Worm (Caenorhabditis elegans) whole organism, L1 larva: Measurements from ENCODE around the gene B0432.14.

ENCODE experiments used
- C04F5.9 ChIP-seq: sonication (generic microtip); optimal IDR thresholded peaks from 2 replicates; lab custom pipeline; 2016; ENCODE audit warnings: missing genetic modification characterization, missing compliant biosample characterization
- C16A3.4 ChIP-seq: fragments of 150-350 bp; optimal IDR thresholded peaks from 2 replicates; lab custom pipeline; 2014; ENCODE audit warnings: missing biosample characterization, missing genetic modification characterization
- ama-1 ChIP-seq: fragments of 150-350 bp; optimal IDR thresholded peaks from 2 replicates; lab custom pipeline; 2014
- ceh-8 ChIP-seq: fragments of 200-800 bp; sonication (Bioruptor generic); optimal IDR thresholded peaks from 2 replicates; lab custom pipeline; 2018; ENCODE audit warnings: mild to moderate bottlenecking, missing genetic modification characterization, moderate library complexity, missing compliant biosample characterization
- ceh-82 ChIP-seq, 3 experiments: fragments of 150-350 bp in 1 of 3; sonication (generic microtip) in 2 of 3; optimal IDR thresholded peaks; 2 replicates each; lab custom pipeline; 2014 to 2017; ENCODE audit warnings: missing biosample characterization in 3 of 3, missing genetic modification characterization in 3 of 3
- ceh-88 ChIP-seq: fragments of 200-800 bp; sonication (Bioruptor generic); IDR thresholded peaks from 2 replicates; pipeline ENCODE4 v1.3.6; 2022; ENCODE audit warnings: missing genetic modification characterization, missing compliant biosample characterization
- ceh-90 ChIP-seq: sonication (generic microtip); optimal IDR thresholded peaks from 2 replicates; lab custom pipeline; 2016; ENCODE audit warnings: missing genetic modification characterization, missing compliant biosample characterization
- ces-1 ChIP-seq: fragments of 150-350 bp; optimal IDR thresholded peaks from 2 replicates; lab custom pipeline; 2014; ENCODE audit warnings: missing biosample characterization, missing genetic modification reagents, missing genetic modification characterization
- dpl-1 ChIP-seq, 3 experiments: fragments of 150-350 bp in 2 of 3; sonication (generic microtip) in 1 of 3; optimal IDR thresholded peaks; 2 replicates each; lab custom pipeline; 2014 to 2017; ENCODE audit warnings: missing biosample characterization in 3 of 3, missing genetic modification characterization in 3 of 3, missing genetic modification reagents in 3 of 3
- efl-3 ChIP-seq: fragments of 200-800 bp; sonication (Bioruptor generic); optimal IDR thresholded peaks from 2 replicates; lab custom pipeline; 2018; ENCODE audit warnings: mild to moderate bottlenecking, missing genetic modification characterization, missing compliant biosample characterization
- egl-13 ChIP-seq: sonication (generic microtip); optimal IDR thresholded peaks from 2 replicates; lab custom pipeline; 2016; ENCODE audit warnings: missing genotype, missing genetic modification reagents, missing genetic modification characterization, missing compliant biosample characterization
- egl-27 ChIP-seq, 2 experiments: fragments of 150-350 bp in 1 of 2; sonication (generic microtip); optimal IDR thresholded peaks; 3 replicates each; lab custom pipeline; 2017 to 2018; ENCODE audit warnings: missing biosample characterization in 2 of 2, missing genetic modification characterization in 2 of 2, missing genetic modification reagents in 2 of 2
- elt-2 ChIP-seq: sonication (generic microtip); optimal IDR thresholded peaks from 2 replicates; lab custom pipeline; 2016; ENCODE audit warnings: missing genetic modification characterization, mild to moderate bottlenecking, inconsistent platforms, missing compliant biosample characterization, missing genetic modification reagents
- elt-3 ChIP-seq, 6 experiments: fragments of 150-350 bp in 1 of 6; sonication (generic microtip); optimal IDR thresholded peaks; 2 replicates each; lab custom pipeline; 2017 to 2018; ENCODE audit warnings: missing biosample characterization in 6 of 6, missing genetic modification characterization in 6 of 6, inconsistent platforms in 1 of 6
- fkh-4 ChIP-seq: sonication (generic microtip); optimal IDR thresholded peaks from 2 replicates; lab custom pipeline; 2016; ENCODE audit warnings: missing compliant biosample characterization, missing genetic modification characterization, borderline replicate concordance
- fkh-8 ChIP-seq: sonication (generic microtip); optimal IDR thresholded peaks from 2 replicates; lab custom pipeline; 2016; ENCODE audit warnings: mild to moderate bottlenecking, missing genetic modification characterization, missing compliant biosample characterization
- hlh-17 ChIP-seq: fragments of 200-800 bp; sonication (Bioruptor generic); optimal IDR thresholded peaks from 2 replicates; lab custom pipeline; 2018; ENCODE audit warnings: missing genetic modification characterization, mild to moderate bottlenecking, missing compliant biosample characterization, moderate library complexity, borderline replicate concordance
- irx-1 ChIP-seq: sonication (generic microtip); optimal IDR thresholded peaks from 2 replicates; lab custom pipeline; 2016; ENCODE audit warnings: missing genetic modification characterization, missing compliant biosample characterization
- lin-13 ChIP-seq: fragments of 150-350 bp; optimal IDR thresholded peaks from 2 replicates; lab custom pipeline; 2014; ENCODE audit warnings: missing biosample characterization, missing genetic modification reagents, missing genetic modification characterization
- lin-15B ChIP-seq: fragments of 150-350 bp; sonication (generic microtip); optimal IDR thresholded peaks from 3 replicates; lab custom pipeline; 2014; ENCODE audit warnings: missing biosample characterization, missing genetic modification characterization
- lin-35 ChIP-seq, 2 experiments: fragments of 150-350 bp; optimal IDR thresholded peaks; 2 replicates each; lab custom pipeline; 2014; ENCODE audit warnings: missing biosample characterization in 2 of 2, missing genetic modification characterization in 2 of 2, missing genetic modification reagents in 2 of 2
- lin-39 ChIP-seq: fragments of 150-350 bp; optimal IDR thresholded peaks from 2 replicates; lab custom pipeline; 2014; ENCODE audit warnings: missing biosample characterization, missing genetic modification reagents, missing genetic modification characterization
- lsy-2 ChIP-seq, 2 experiments: fragments of 150-350 bp; optimal IDR thresholded peaks; 2 replicates each; lab custom pipeline; 2014; ENCODE audit warnings: missing biosample characterization in 2 of 2, missing genetic modification characterization in 2 of 2
- mdl-1 ChIP-seq, 2 experiments: fragments of 150-350 bp; optimal IDR thresholded peaks; 2 replicates each; lab custom pipeline; 2014 to 2017; ENCODE audit warnings: missing biosample characterization in 2 of 2, missing genetic modification characterization in 2 of 2, inconsistent platforms in 1 of 2
- mef-2 ChIP-seq: fragments of 150-350 bp; optimal IDR thresholded peaks from 2 replicates; lab custom pipeline; 2014; ENCODE audit warnings: missing biosample characterization, missing genetic modification characterization
- mep-1 ChIP-seq: fragments of 150-350 bp; optimal IDR thresholded peaks from 2 replicates; lab custom pipeline; 2014; ENCODE audit warnings: missing biosample characterization, missing genetic modification characterization
- nhr-11 ChIP-seq: fragments of 150-350 bp; optimal IDR thresholded peaks from 2 replicates; lab custom pipeline; 2014; ENCODE audit warnings: missing biosample characterization, missing genetic modification characterization
- nhr-12 ChIP-seq: sonication (generic microtip); optimal IDR thresholded peaks from 2 replicates; lab custom pipeline; 2017; ENCODE audit warnings: missing biosample characterization, missing genetic modification characterization
- nhr-19 ChIP-seq: fragments of 200-800 bp; sonication (Bioruptor generic); conservative IDR thresholded peaks from 2 replicates; pipeline ENCODE4 v1.3.6; 2022; ENCODE audit warnings: missing genetic modification characterization, missing compliant biosample characterization
- nhr-237 ChIP-seq: fragments of 150-350 bp; optimal IDR thresholded peaks from 2 replicates; lab custom pipeline; 2014; ENCODE audit warnings: missing biosample characterization, missing genetic modification characterization
- nhr-28 ChIP-seq: fragments of 150-350 bp; optimal IDR thresholded peaks from 2 replicates; lab custom pipeline; 2014; ENCODE audit warnings: missing biosample characterization, missing genetic modification characterization
- nhr-76 ChIP-seq: sonication (generic microtip); optimal IDR thresholded peaks from 2 replicates; lab custom pipeline; 2017; ENCODE audit warnings: missing biosample characterization, missing genetic modification characterization
- nhr-77 ChIP-seq: fragments of 150-350 bp; optimal IDR thresholded peaks from 2 replicates; lab custom pipeline; 2014; ENCODE audit warnings: missing biosample characterization, missing genetic modification characterization
- pax-3 ChIP-seq: fragments of 200-800 bp; sonication (Bioruptor generic); optimal IDR thresholded peaks from 2 replicates; lab custom pipeline; 2018; ENCODE audit warnings: mild to moderate bottlenecking, missing genetic modification characterization, moderate library complexity, missing compliant biosample characterization
- pqm-1 ChIP-seq: sonication (generic microtip); optimal IDR thresholded peaks from 3 replicates; lab custom pipeline; 2017; ENCODE audit warnings: missing biosample characterization, missing genetic modification characterization
- skn-1 ChIP-seq: fragments of 150-350 bp; optimal IDR thresholded peaks from 2 replicates; lab custom pipeline; 2014; ENCODE audit warnings: missing biosample characterization, missing genetic modification characterization
- snpc-4 ChIP-seq: fragments of 150-350 bp; optimal IDR thresholded peaks from 2 replicates; lab custom pipeline; 2014; ENCODE audit warnings: missing biosample characterization, missing genetic modification characterization
- snu-23 ChIP-seq: sonication (generic microtip); optimal IDR thresholded peaks from 2 replicates; lab custom pipeline; 2016; ENCODE audit warnings: missing genetic modification characterization, missing compliant biosample characterization
- sox-4 ChIP-seq: sonication (generic microtip); optimal IDR thresholded peaks from 2 replicates; lab custom pipeline; 2016; ENCODE audit warnings: missing genetic modification characterization, missing compliant biosample characterization
- sptf-1 ChIP-seq: fragments of 150-350 bp; optimal IDR thresholded peaks from 2 replicates; lab custom pipeline; 2014; ENCODE audit warnings: missing biosample characterization, missing genetic modification characterization
- swsn-7 ChIP-seq: sonication (generic microtip); optimal IDR thresholded peaks from 2 replicates; lab custom pipeline; 2016; ENCODE audit warnings: missing genetic modification characterization, missing compliant biosample characterization
- tbx-2 ChIP-seq: sonication (generic microtip); optimal IDR thresholded peaks from 2 replicates; lab custom pipeline; 2016; ENCODE audit warnings: missing genetic modification characterization, missing compliant biosample characterization
- tlp-1 ChIP-seq: fragments of 150-350 bp; optimal IDR thresholded peaks from 2 replicates; lab custom pipeline; 2014; ENCODE audit warnings: missing biosample characterization, missing genetic modification characterization
- unc-30 ChIP-seq: sonication (generic microtip); optimal IDR thresholded peaks from 2 replicates; lab custom pipeline; 2017; ENCODE audit warnings: missing biosample characterization, missing genetic modification characterization
- unc-62 ChIP-seq: fragments of 150-350 bp; optimal IDR thresholded peaks from 2 replicates; lab custom pipeline; 2014; ENCODE audit warnings: missing biosample characterization, missing genetic modification reagents, missing genetic modification characterization
- unc-98 ChIP-seq: fragments of 200-800 bp; sonication (Bioruptor generic); IDR thresholded peaks from 2 replicates; pipeline ENCODE4 v1.3.6; 2022; ENCODE audit warnings: missing genetic modification characterization, missing compliant biosample characterization
- xbp-1 ChIP-seq: sonication (generic microtip); optimal IDR thresholded peaks from 2 replicates; lab custom pipeline; 2016; ENCODE audit warnings: missing genetic modification characterization, missing compliant biosample characterization
- zag-1 ChIP-seq: fragments of 150-350 bp; optimal IDR thresholded peaks from 2 replicates; lab custom pipeline; 2014; ENCODE audit warnings: missing biosample characterization, missing genetic modification characterization
- zip-4 ChIP-seq: fragments of 200-800 bp; sonication (Bioruptor generic); optimal IDR thresholded peaks from 2 replicates; lab custom pipeline; 2018; ENCODE audit warnings: mild to moderate bottlenecking, missing genetic modification characterization, moderate library complexity, missing compliant biosample characterization
- ztf-11 ChIP-seq, 2 experiments: sonication (generic microtip); optimal IDR thresholded peaks; 2 replicates each; lab custom pipeline; 2016 to 2017; ENCODE audit warnings: missing genetic modification characterization in 2 of 2, missing biosample characterization in 1 of 2, missing compliant biosample characterization in 1 of 2
- ztf-4 ChIP-seq: fragments of 150-350 bp; optimal IDR thresholded peaks from 2 replicates; lab custom pipeline; 2014; ENCODE audit warnings: missing biosample characterization, missing genetic modification characterization

The B0432.14 gene

DNA sequence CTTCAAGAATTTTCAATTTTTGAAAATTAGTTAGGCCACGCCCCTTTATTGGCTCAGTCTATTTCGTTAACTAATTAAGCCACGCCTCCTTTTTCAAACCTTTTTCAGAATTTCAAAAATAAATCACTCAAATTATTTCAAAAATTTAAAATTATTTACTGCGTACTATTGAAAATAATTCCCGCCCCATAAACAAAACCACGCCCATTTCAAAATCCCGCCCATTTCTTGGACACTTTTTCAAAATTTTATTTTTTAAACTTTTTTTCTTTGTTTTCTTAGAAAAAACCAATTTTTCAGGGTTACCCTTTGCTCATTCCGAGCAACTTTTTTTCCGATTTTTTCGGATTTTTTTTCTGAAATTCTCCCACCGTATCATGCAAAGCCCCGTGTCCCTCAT is at the start of gene B0432.14:
Gene B0432.14, plus strand, starts transcription at position 301 of the 400 bp plus-strand sequence.
- TF ChIP-seq ztf-4 (tag; lab: Kevin White, UChicago), result no peak
- no peak for TF ChIP-seq irx-1
- TF ChIP-seq lin-13 (GFP tag; lab: Kevin White, UChicago), result no peak
- no peak for TF ChIP-seq ces-1
- TF ChIP-seq mef-2 (tag; lab: Kevin White, UChicago), result no peak
- TF ChIP-seq mdl-1 (tag; optimal IDR thresholded peaks at IDR 0.05; lab: Kevin White, UChicago), result no peak
- TF ChIP-seq tbx-2 (tag; lab: Kevin White, UChicago), result no peak
- TF ChIP-seq lin-35 (GFP tag; optimal IDR thresholded peaks at IDR 0.05; lab: Kevin White, UChicago), result no peak
- no peak for TF ChIP-seq ceh-88
- TF ChIP-seq lin-39 (tag; lab: Kevin White, UChicago), result no peak
- no peak for TF ChIP-seq elt-3 (tag; optimal IDR thresholded peaks at IDR 0.05; lab: Kevin White, UChicago)
- TF ChIP-seq pax-3 (tag; lab: Kevin White, UChicago), result no peak
- TF ChIP-seq snpc-4 (tag; lab: Kevin White, UChicago), result no peak
- no peak for TF ChIP-seq nhr-237 (tag; lab: Kevin White, UChicago)

DNA sequence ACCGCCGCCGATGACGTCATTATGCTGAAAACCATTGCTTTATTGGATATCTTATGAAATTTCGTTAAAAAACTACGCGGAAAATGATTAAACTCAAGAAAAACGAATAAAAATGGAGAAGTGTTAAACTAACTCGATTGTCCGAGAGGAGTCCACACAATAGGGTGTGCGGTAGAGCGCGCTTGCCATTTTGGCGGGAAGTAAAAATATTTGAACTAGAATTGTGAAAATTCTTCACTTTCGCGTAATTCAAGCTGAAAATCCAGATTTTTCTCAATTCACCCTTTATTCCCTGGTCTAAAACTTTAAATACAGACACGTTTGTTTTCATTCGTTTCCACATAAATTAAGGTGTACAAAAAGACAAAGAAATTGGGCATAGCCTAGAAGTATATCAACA is 47.6 kb upstream of the B0432.14 start, which contains the start of gene F48A11.4:
Gene F48A11.4, minus strand, starts transcription at position 24 of the 400 bp plus-strand sequence.
- TF ChIP-seq xbp-1 (tag; lab: Kevin White, UChicago) (peak; percentile 93), lin-15B (tag; lab: Kevin White, UChicago) (peak; percentile 97), ceh-88 (peak; percentile 86), dpl-1 (GFP tag; optimal IDR thresholded peaks at IDR 0.05; lab: Kevin White, UChicago) (peak; percentile 99 to 100 (median 100)), unc-98 (GFP tag; lab: Robert Waterston, UW) (peak; percentile 78), zag-1 (tag; lab: Kevin White, UChicago) (peak; percentile 54), hlh-17 (GFP tag; lab: Kevin White, UChicago) (no peak), skn-1 (tag; lab: Kevin White, UChicago) (peak; percentile 95), ceh-8 (GFP tag; lab: Kevin White, UChicago) (peak; percentile 90), unc-30 (peak; percentile 17), fkh-4 (tag; lab: Kevin White, UChicago) (peak; percentile 65), pqm-1 (tag; lab: Kevin White, UChicago) (no peak), tbx-2 (tag; lab: Kevin White, UChicago) (peak; percentile 96), ztf-11 (tag; optimal IDR thresholded peaks at IDR 0.05; lab: Kevin White, UChicago) (peak; percentile 67 to 86), nhr-11 (tag; lab: Kevin White, UChicago) (peak; percentile 91), lsy-2 (tag; optimal IDR thresholded peaks at IDR 0.05; lab: Kevin White, UChicago) (peak; percentile 93 to 94), snu-23 (peak; percentile 98), C16A3.4 (peak; percentile 95), fkh-8 (tag; lab: Kevin White, UChicago) (peak; percentile 95), C04F5.9 (tag; lab: Kevin White, UChicago) (peak; percentile 88), nhr-19 (GFP tag; lab: Robert Waterston, UW) (peak; percentile 95), ztf-4 (tag; lab: Kevin White, UChicago) (peak; percentile 89), sptf-1 (tag; lab: Kevin White, UChicago) (no peak), lin-39 (tag; lab: Kevin White, UChicago) (peak; percentile 95), zip-4 (peak; percentile 90), sox-4 (tag; lab: Kevin White, UChicago) (peak; percentile 89), pax-3 (tag; lab: Kevin White, UChicago) (peak; percentile 91), ces-1 (no peak), efl-3 (GFP tag; lab: Kevin White, UChicago) (peak; percentile 64), nhr-28 (tag; lab: Kevin White, UChicago) (no peak), egl-27 (tag; optimal IDR thresholded peaks at IDR 0.05; lab: Kevin White, UChicago) (no peak), ceh-90 (tag; lab: Kevin White, UChicago) (peak; percentile 73), ama-1 (peak; percentile 86), nhr-12 (tag; lab: Kevin White, UChicago) (no peak), swsn-7 (tag; lab: Kevin White, UChicago) (peak; percentile 95), ceh-82 (tag; optimal IDR thresholded peaks at IDR 0.05; lab: Kevin White, UChicago) (peak; percentile 96 to 97 (median 96)), nhr-77 (tag; lab: Kevin White, UChicago) (peak; percentile 93), nhr-76 (tag; lab: Kevin White, UChicago) (no peak), tlp-1 (tag; lab: Kevin White, UChicago) (no peak), unc-62 (GFP tag; lab: Kevin White, UChicago) (peak; percentile 7), mep-1 (tag; lab: Kevin White, UChicago) (peak; percentile 96), mdl-1 (tag; optimal IDR thresholded peaks at IDR 0.05; lab: Kevin White, UChicago) (peak in 1 of 2 experiments; percentile 85), lin-35 (GFP tag; optimal IDR thresholded peaks at IDR 0.05; lab: Kevin White, UChicago) (peak; percentile 100), egl-13 (tag; lab: Kevin White, UChicago) (peak; percentile 90), elt-2 (tag; lab: Kevin White, UChicago) (peak; percentile 82)
